Fruit fly (Drosophila melanogaster) whole organism, adult: Measurements from ENCODE around the gene CG17127.

Experiments
- CG12768 ChIP-seq: fragments of 200-800 bp; sonication (Bioruptor generic); optimal IDR thresholded peaks from 2 replicates; lab custom pipeline; 2017; ENCODE audit warnings: missing biosample characterization, missing genetic modification characterization, mild to moderate bottlenecking, moderate library complexity, missing genetic modification reagents
- CG7045 ChIP-seq: fragments of 200-800 bp; sonication (Bioruptor generic); optimal IDR thresholded peaks from 2 replicates; lab custom pipeline; 2017; ENCODE audit warnings: missing biosample characterization, mild to moderate bottlenecking, missing genetic modification characterization
- CG7101 ChIP-seq: fragments of 200-800 bp; sonication (Bioruptor generic); optimal IDR thresholded peaks from 2 replicates; lab custom pipeline; 2018; ENCODE audit warnings: missing biosample characterization, mild to moderate bottlenecking, missing genetic modification characterization, moderate library complexity
- kay ChIP-seq: fragments of 200-800 bp; sonication (Bioruptor generic); peaks from one replicate; lab custom pipeline; 2016; ENCODE audit warnings: missing biosample characterization, missing genetic modification characterization, borderline replicate concordance
- tj ChIP-seq: fragments of 200-800 bp; sonication (Bioruptor generic); optimal IDR thresholded peaks from 3 replicates; lab custom pipeline; 2017; ENCODE audit warnings: missing biosample characterization, mild to moderate bottlenecking, missing genetic modification characterization, moderate library complexity
- toe ChIP-seq: fragments of 200-800 bp; sonication (Bioruptor generic); optimal IDR thresholded peaks from 2 replicates; lab custom pipeline; 2016; ENCODE audit warnings: missing biosample characterization, missing genetic modification characterization

DNA sequence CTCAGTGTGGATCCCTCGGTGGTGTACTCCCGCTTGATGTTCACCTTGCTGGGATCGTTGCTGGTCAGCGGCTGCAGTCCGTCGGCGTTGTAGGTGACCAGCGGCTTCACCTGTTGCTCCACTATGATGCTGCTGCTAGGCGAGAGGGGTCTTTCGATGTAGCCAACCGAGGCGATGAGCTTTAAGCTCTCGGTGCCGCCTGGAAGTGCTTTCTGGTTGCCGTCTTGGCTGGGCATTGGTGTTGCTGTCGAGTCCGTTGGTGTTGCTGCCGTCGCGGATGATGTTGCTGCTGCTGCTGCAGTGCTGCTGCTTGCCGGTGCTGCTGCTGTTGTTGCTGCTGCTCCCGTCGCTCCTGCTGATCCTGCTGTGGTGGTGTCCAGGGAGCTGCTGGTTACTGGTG lies 3.4 kb downstream of the CG17127 start:
- no peak for TF ChIP-seq CG7045 (GFP tag; lab: Kevin White, UChicago)
- no peak for TF ChIP-seq tj (GFP tag; lab: Kevin White, UChicago)
- no peak for TF ChIP-seq toe (GFP tag; lab: Kevin White, UChicago)
- TF ChIP-seq kay (GFP tag; lab: Kevin White, UChicago), result no peak
- TF ChIP-seq CG12768 (GFP tag; lab: Kevin White, UChicago), result no peak
- TF ChIP-seq CG7101, result no peak
